Worm (Caenorhabditis elegans) whole organism, early embryonic: Measurements from ENCODE around the gene F52H3.6.

Experiments used
- B0310.2 ChIP-seq: sonication (generic microtip); optimal IDR thresholded peaks from 2 replicates; lab custom pipeline; 2016; ENCODE audit warnings: mild to moderate bottlenecking, missing genetic modification characterization, missing compliant biosample characterization
- F13C5.2 ChIP-seq: sonication (generic microtip); optimal IDR thresholded peaks from 2 replicates; lab custom pipeline; 2017; ENCODE audit warnings: mild to moderate bottlenecking, missing genetic modification characterization, inconsistent platforms, missing compliant biosample characterization
- ama-1 ChIP-seq: fragments of 150-350 bp; optimal IDR thresholded peaks from 2 replicates; lab custom pipeline; 2014
- flt-1 ChIP-seq: fragments of 200-800 bp; sonication (Bioruptor generic); IDR thresholded peaks from 2 replicates; pipeline ENCODE4 v1.3.6; 2022; ENCODE audit warnings: missing genetic modification characterization, missing compliant biosample characterization
- hmg-4 ChIP-seq: fragments of 200-800 bp; sonication (Bioruptor generic); optimal IDR thresholded peaks from 2 replicates; lab custom pipeline; 2018; ENCODE audit warnings: mild to moderate bottlenecking, missing genetic modification characterization, missing compliant biosample characterization
- tbx-11 ChIP-seq: fragments of 200-800 bp; sonication (Bioruptor generic); IDR thresholded peaks from 2 replicates; pipeline ENCODE4 v1.3.6; 2022; ENCODE audit warnings: missing genetic modification characterization, missing compliant biosample characterization
- tra-4 ChIP-seq: sonication (generic microtip); optimal IDR thresholded peaks from 2 replicates; lab custom pipeline; 2017; ENCODE audit warnings: missing genetic modification characterization, missing compliant biosample characterization

ce11 chrII:9982437-9982836 is 45.8 kb downstream of the F52H3.6 start:
- no peak for TF ChIP-seq ama-1 (lab: Kevin White, UChicago)
- no peak for TF ChIP-seq tbx-11 (GFP tag; lab: Robert Waterston, UW)
- TF ChIP-seq hmg-4: no peak
- no peak for TF ChIP-seq tra-4 (tag; lab: Kevin White, UChicago)
- TF ChIP-seq flt-1 (GFP tag; lab: Robert Waterston, UW): no peak
- TF ChIP-seq F13C5.2 (tag; lab: Kevin White, UChicago): no peak
- no peak for TF ChIP-seq B0310.2 (tag; lab: Kevin White, UChicago)
